Fruit fly (Drosophila melanogaster) whole organism, wandering third instar larva: ENCODE data around the gene CG33679.
A peak's percentile ranks its signal among the peaks of the same experiment; 100 is the strongest.

ENCODE experiments used
- CG32264 ChIP-seq: fragments of 200-800 bp; sonication (Bioruptor generic); optimal IDR thresholded peaks from 2 replicates; lab custom pipeline; 2016; ENCODE audit warnings: missing biosample characterization, missing genetic modification characterization
- CG9705 ChIP-seq: fragments of 200-800 bp; sonication (Bioruptor generic); optimal IDR thresholded peaks from 2 replicates; lab custom pipeline; 2018; ENCODE audit warnings: missing biosample characterization, mild to moderate bottlenecking, missing genetic modification characterization
- CrebA ChIP-seq: fragments of 200-800 bp; sonication (Bioruptor generic); optimal IDR thresholded peaks from 2 replicates; lab custom pipeline; 2016; ENCODE audit warnings: missing biosample characterization, mild to moderate bottlenecking, missing genetic modification characterization, borderline replicate concordance
- Dfd ChIP-seq: fragments of >200 bp; optimal IDR thresholded peaks from 2 replicates; lab custom pipeline; 2017; ENCODE audit warnings: missing biosample characterization, missing genetic modification characterization
- Dif ChIP-seq: fragments of 200-275, 200-300 bp; sonication (Bioruptor generic); optimal IDR thresholded peaks from 2 replicates; lab custom pipeline; 2018; ENCODE audit warnings: missing biosample characterization, missing genetic modification characterization; ENCODE audit not compliant: partially characterized antibody
- GATAd ChIP-seq: sonication (Bioruptor generic); optimal IDR thresholded peaks from 2 replicates; lab custom pipeline; 2016; ENCODE audit warnings: missing biosample characterization, missing genetic modification characterization
- HLH106 ChIP-seq: fragments of 200-800 bp; optimal IDR thresholded peaks from 3 replicates; lab custom pipeline; 2019; ENCODE audit warnings: missing biosample characterization, mild to moderate bottlenecking, missing genetic modification characterization, moderate library complexity
- Hnf4 ChIP-seq: fragments of 200-800 bp; sonication (Bioruptor generic); optimal IDR thresholded peaks from 2 replicates; lab custom pipeline; 2016; ENCODE audit warnings: missing biosample characterization, mild to moderate bottlenecking, missing genetic modification characterization
- Hr78 ChIP-seq: fragments of >200 bp; optimal IDR thresholded peaks from 2 replicates; lab custom pipeline; 2017; ENCODE audit warnings: missing biosample characterization, missing genetic modification characterization
- Hr83 ChIP-seq: fragments of 200-300 bp; sonication (Bioruptor generic); optimal IDR thresholded peaks from 2 replicates; lab custom pipeline; 2016; ENCODE audit warnings: missing biosample characterization, mild to moderate bottlenecking, missing genetic modification characterization, moderate library complexity; ENCODE audit not compliant: poor library complexity, severe bottlenecking
- Jra ChIP-seq: sonication (Bioruptor generic); optimal IDR thresholded peaks from 2 replicates; lab custom pipeline; 2016; ENCODE audit warnings: missing biosample characterization, missing genetic modification characterization
- Mio ChIP-seq: sonication (Bioruptor generic); optimal IDR thresholded peaks from 2 replicates; lab custom pipeline; 2016; ENCODE audit warnings: missing biosample characterization, missing genetic modification characterization
- Myc ChIP-seq: fragments of >200 bp; optimal IDR thresholded peaks from 2 replicates; lab custom pipeline; 2017
- N ChIP-seq: fragments of >200 bp; optimal IDR thresholded peaks from 2 replicates; lab custom pipeline; 2018; ENCODE audit warnings: missing biosample characterization, missing external identifiers, missing genetic modification characterization
- OdsH ChIP-seq: fragments of 200-800 bp; sonication (Bioruptor generic); optimal IDR thresholded peaks from 2 replicates; lab custom pipeline; 2016; ENCODE audit warnings: missing biosample characterization, mild to moderate bottlenecking, missing genetic modification characterization
- Rel ChIP-seq, 2 experiments: fragments of 200-800 bp; sonication (Bioruptor generic) in 1 of 2; optimal IDR thresholded peaks; 2 replicates in 1 of 2; 3 replicates in 1 of 2; lab custom pipeline; 2016 to 2019; ENCODE audit warnings: mild to moderate bottlenecking in 2 of 2, missing biosample characterization in 2 of 2, missing genetic modification characterization in 2 of 2, moderate library complexity in 1 of 2
- Sp1 ChIP-seq: fragments of 200-800 bp; sonication (Bioruptor generic); optimal IDR thresholded peaks from 3 replicates; lab custom pipeline; 2019; ENCODE audit warnings: missing biosample characterization, mild to moderate bottlenecking, missing genetic modification characterization, moderate library complexity
- Vsx2 ChIP-seq: fragments of 200-300, 225-300 bp; sonication (Bioruptor generic); optimal IDR thresholded peaks from 2 replicates; lab custom pipeline; 2018; ENCODE audit warnings: missing biosample characterization, missing genetic modification characterization; ENCODE audit not compliant: partially characterized antibody
- br ChIP-seq: fragments of 200-800 bp; sonication (Bioruptor generic); optimal IDR thresholded peaks from 2 replicates; lab custom pipeline; 2016; ENCODE audit warnings: missing biosample characterization, missing genetic modification characterization
- brk ChIP-seq: fragments of 200-800 bp; sonication (Bioruptor generic); optimal IDR thresholded peaks from 2 replicates; lab custom pipeline; 2016; ENCODE audit warnings: missing biosample characterization, mild to moderate bottlenecking, missing genetic modification characterization
- dl ChIP-seq, 2 experiments: fragments of 175-275, 200-275 bp in 1 of 2; fragments of 200-275 bp in 1 of 2; sonication (Bioruptor generic); optimal IDR thresholded peaks; lab custom pipeline; 2018; ENCODE audit warnings: mild to moderate bottlenecking in 2 of 2, missing biosample characterization in 2 of 2, missing genetic modification characterization in 2 of 2, moderate library complexity in 2 of 2; ENCODE audit not compliant: partially characterized antibody in 2 of 2, insufficient read depth in 1 of 2
- dmrt93B ChIP-seq: fragments of 200-800 bp; sonication (Bioruptor generic); optimal IDR thresholded peaks from 2 replicates; lab custom pipeline; 2018; ENCODE audit warnings: missing biosample characterization, mild to moderate bottlenecking, missing genetic modification characterization
- dsf ChIP-seq: sonication (Bioruptor generic); optimal IDR thresholded peaks from 2 replicates; lab custom pipeline; 2016; ENCODE audit warnings: missing biosample characterization, missing genetic modification characterization, borderline replicate concordance
- ey ChIP-seq: fragments of 200-800 bp; sonication (Bioruptor generic); optimal IDR thresholded peaks from 2 replicates; lab custom pipeline; 2016; ENCODE audit warnings: missing biosample characterization, missing genetic modification characterization
- foxo ChIP-seq, 2 experiments: fragments of 200-800 bp; sonication (Bioruptor generic); optimal IDR thresholded peaks; 2 replicates in 1 of 2; 3 replicates in 1 of 2; lab custom pipeline; 2016 to 2017; ENCODE audit warnings: missing biosample characterization in 2 of 2, missing genetic modification characterization in 2 of 2
- fru ChIP-seq: fragments of 200-800 bp; sonication (Bioruptor generic); optimal IDR thresholded peaks from 3 replicates; lab custom pipeline; 2016; ENCODE audit warnings: missing biosample characterization, mild to moderate bottlenecking, missing genetic modification characterization
- h ChIP-seq: fragments of 200-800 bp; sonication (Bioruptor generic); optimal IDR thresholded peaks from 3 replicates; lab custom pipeline; 2016; ENCODE audit warnings: missing biosample characterization, mild to moderate bottlenecking, missing genetic modification characterization
- jim ChIP-seq: fragments of 175-275, 200-325 bp; sonication (Bioruptor generic); optimal IDR thresholded peaks from 2 replicates; lab custom pipeline; 2016; ENCODE audit warnings: missing biosample characterization, mild to moderate bottlenecking, missing genetic modification characterization
- lola ChIP-seq: fragments of >200 bp; optimal IDR thresholded peaks from 2 replicates; lab custom pipeline; 2017; ENCODE audit warnings: missing biosample characterization, missing genetic modification characterization
- psq ChIP-seq: fragments of 200-800 bp; sonication (Bioruptor generic); optimal IDR thresholded peaks from 3 replicates; lab custom pipeline; 2017; ENCODE audit warnings: missing biosample characterization, mild to moderate bottlenecking, missing genetic modification characterization, moderate library complexity
- rgr ChIP-seq: fragments of 200-800 bp; sonication (Bioruptor generic); optimal IDR thresholded peaks from 3 replicates; lab custom pipeline; 2016; ENCODE audit warnings: missing biosample characterization, mild to moderate bottlenecking, missing genetic modification characterization
- sage ChIP-seq: fragments of 200-800 bp; sonication (Bioruptor generic); optimal IDR thresholded peaks from 2 replicates; lab custom pipeline; 2016; ENCODE audit warnings: missing biosample characterization, mild to moderate bottlenecking, missing genetic modification characterization
- sv ChIP-seq: fragments of 200-800 bp; sonication (Bioruptor generic); optimal IDR thresholded peaks from 3 replicates; lab custom pipeline; 2016; ENCODE audit warnings: missing biosample characterization, missing genetic modification characterization
- tai ChIP-seq: sonication (Bioruptor generic); optimal IDR thresholded peaks from 2 replicates; lab custom pipeline; 2016; ENCODE audit warnings: missing biosample characterization, missing genetic modification characterization
- usp ChIP-seq: fragments of >200 bp; optimal IDR thresholded peaks from 2 replicates; lab custom pipeline; 2017; ENCODE audit warnings: missing biosample characterization, missing genetic modification characterization
- woc ChIP-seq: sonication (Bioruptor generic); optimal IDR thresholded peaks from 2 replicates; lab custom pipeline; 2016; ENCODE audit warnings: missing biosample characterization, mild to moderate bottlenecking, missing genetic modification characterization

CG33679 gene

DNA sequence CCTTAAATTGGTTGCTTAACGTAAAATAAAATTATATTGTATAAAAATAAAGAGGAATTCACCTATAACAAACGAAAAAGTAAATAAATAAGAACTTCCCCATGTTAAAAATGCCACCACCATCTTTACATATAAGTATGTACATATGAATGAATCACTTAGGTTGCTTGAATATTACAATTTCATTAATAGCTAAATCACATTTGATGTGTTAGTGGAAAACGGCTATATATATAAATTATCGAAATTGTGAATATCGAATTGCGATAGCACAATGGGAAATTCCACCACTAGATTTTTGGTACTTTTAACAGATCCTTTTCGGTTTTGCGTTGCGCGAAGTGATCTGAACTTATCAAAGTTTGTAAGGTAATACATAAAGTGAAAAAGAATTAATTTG, 3.3 kb downstream of the CG33679 start, which contains the start of the genes solo and vas:
Gene solo, plus strand, starts transcription at position 289 of the 400 bp plus-strand sequence.
Gene vas, plus strand, starts transcription at position 289 of the 400 bp plus-strand sequence.
- TF ChIP-seq HLH106 (tag; lab: Kevin White, UChicago) (peak; percentile 45), Sp1 (peak; percentile 22), Hr78 (peak; percentile 54), brk (no peak), woc (GFP tag; lab: Kevin White, UChicago) (peak; percentile 31), N (peak; percentile 68), sage (GFP tag; lab: Kevin White, UChicago) (no peak), sv (GFP tag; lab: Kevin White, UChicago) (peak; percentile 12), Rel (GFP tag; optimal IDR thresholded peaks at IDR 0.05; lab: Kevin White, UChicago) (no peak), Rel (tag; optimal IDR thresholded peaks at IDR 0.05; lab: Kevin White, UChicago) (peak; percentile 52)

DNA sequence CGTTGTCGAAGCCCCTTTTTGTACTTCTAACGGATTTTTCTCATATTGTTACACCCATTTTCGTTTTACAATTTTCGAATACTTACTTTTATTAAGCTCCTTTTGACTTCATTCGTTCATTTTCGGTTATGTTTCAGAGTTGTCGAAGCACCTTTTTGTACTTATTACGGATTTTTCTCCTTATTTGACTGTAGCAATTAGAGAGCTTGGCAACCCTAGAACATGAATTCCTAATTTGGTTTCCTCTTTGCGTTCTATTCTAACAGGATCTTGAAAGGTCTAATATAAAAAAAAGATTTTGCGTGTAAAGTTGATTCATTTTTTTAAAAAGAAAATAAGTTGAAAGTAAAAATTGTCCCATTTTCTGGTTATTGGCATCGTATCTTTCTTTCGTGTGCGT, 4.0 kb downstream of the CG33679 start:
- TF ChIP-seq tai (GFP tag; lab: Kevin White, UChicago) = no peak
- TF ChIP-seq Dif = no peak
- no peak for TF ChIP-seq ey (GFP tag; lab: Kevin White, UChicago)
- TF ChIP-seq dsf (GFP tag; lab: Kevin White, UChicago) = no peak
- no peak for TF ChIP-seq h (GFP tag; lab: Kevin White, UChicago)
- TF ChIP-seq br = no peak

DNA sequence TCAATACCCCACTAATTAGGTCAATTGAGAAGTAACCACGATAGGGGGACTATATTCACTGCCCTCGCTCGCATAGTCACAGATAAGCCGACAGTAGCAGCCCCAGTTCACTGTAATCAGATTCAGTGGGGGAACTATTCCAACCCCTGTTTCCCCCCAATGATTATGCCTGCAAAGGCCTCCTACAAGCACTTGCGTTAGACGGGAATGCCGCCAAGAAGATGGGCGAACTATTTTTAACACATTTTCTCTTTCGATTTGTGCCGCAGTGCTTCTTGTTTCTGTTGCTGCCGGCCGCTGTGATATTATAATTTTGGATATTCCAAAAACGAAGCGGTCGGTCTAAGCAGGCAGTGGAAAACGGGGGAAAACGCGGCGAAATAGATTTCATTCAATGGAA, 7.6 kb downstream of the CG33679 start:
- no peak for TF ChIP-seq GATAd (GFP tag; lab: Kevin White, UChicago)
- no peak for TF ChIP-seq rgr (GFP tag; lab: Kevin White, UChicago)
- TF ChIP-seq Hr78 = no peak
- TF ChIP-seq usp (GFP tag; lab: Kevin White, UChicago) = no peak
- TF ChIP-seq Hnf4 (GFP tag; lab: Kevin White, UChicago) = no peak
- no peak for TF ChIP-seq Dfd (GFP tag; lab: Kevin White, UChicago)
- TF ChIP-seq Vsx2 (GFP tag; lab: Kevin White, UChicago) = no peak
- TF ChIP-seq, all 38 proteins: peak for 0

DNA sequence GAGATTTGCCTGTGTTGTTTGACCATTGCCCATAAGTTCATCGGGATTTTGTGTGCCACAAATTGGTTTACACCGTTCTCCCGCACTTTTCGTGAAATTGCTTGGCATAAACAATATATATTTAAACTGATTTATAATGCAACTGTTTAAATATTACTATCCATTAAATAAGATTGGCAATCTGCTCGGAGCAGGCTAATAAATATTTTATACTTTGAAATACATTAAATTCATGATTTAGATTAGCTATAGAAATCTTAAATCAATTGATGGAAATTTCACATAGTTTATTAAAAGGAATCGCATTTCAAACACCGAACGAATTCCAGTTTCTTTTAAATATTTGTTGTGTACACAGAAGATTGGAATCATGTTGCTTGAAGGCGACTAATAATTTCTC, 8.0 kb downstream of the CG33679 start:
- TF ChIP-seq CG9705 (GFP tag; lab: Kevin White, UChicago) = no peak
- TF ChIP-seq Hr83 (GFP tag; lab: Kevin White, UChicago) = no peak
- no peak for TF ChIP-seq dmrt93B (GFP tag; lab: Kevin White, UChicago)
- TF ChIP-seq Sp1 = no peak
- TF ChIP-seq sv (GFP tag; lab: Kevin White, UChicago) = no peak
- no peak for TF ChIP-seq CrebA (GFP tag; lab: Kevin White, UChicago)
- no peak for TF ChIP-seq lola

DNA sequence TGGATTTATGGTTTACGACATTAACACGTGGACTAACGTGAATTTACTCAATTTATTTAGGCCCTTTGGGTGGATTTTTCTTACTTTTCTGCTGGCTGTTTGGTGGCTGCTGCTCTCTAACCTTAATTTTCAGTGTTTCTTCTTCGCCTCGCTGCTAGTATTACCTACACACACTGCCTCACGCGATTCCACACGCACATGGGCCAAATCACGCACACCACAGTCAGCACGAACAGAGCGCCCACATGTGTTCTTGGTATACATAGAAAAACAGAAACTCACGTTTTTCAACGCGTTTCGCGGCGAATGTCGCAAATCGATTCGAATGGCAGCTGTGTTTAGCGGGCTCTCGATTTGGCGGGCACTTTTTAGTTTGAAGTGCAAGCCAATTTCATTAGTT, 9.7 kb downstream of the CG33679 start:
- TF ChIP-seq Hr83 (GFP tag; lab: Kevin White, UChicago) (peak; percentile 65), Dfd (GFP tag; lab: Kevin White, UChicago) (no peak), Hnf4 (GFP tag; lab: Kevin White, UChicago) (no peak), Jra (no peak), Mio (GFP tag; lab: Kevin White, UChicago) (no peak), br (no peak), tai (GFP tag; lab: Kevin White, UChicago) (peak; percentile 28), fru (no peak), OdsH (GFP tag; lab: Kevin White, UChicago) (peak; percentile 9), Dif (no peak), GATAd (GFP tag; lab: Kevin White, UChicago) (no peak), psq (GFP tag; lab: Kevin White, UChicago) (peak; percentile 42), brk (peak; percentile 63), CG32264 (no peak), Rel (GFP tag; optimal IDR thresholded peaks at IDR 0.05; lab: Kevin White, UChicago) (no peak), Rel (tag; optimal IDR thresholded peaks at IDR 0.05; lab: Kevin White, UChicago) (no peak), Vsx2 (GFP tag; lab: Kevin White, UChicago) (no peak), h (GFP tag; lab: Kevin White, UChicago) (peak; percentile 19), CrebA (GFP tag; lab: Kevin White, UChicago) (no peak), Myc (peak; percentile 76), dl (GFP tag; optimal IDR thresholded peaks at IDR 0.05; lab: Kevin White, UChicago; ENCODE audit: insufficient read depth in 1 of 2, partially characterized antibody in 2 of 2) (no peak), ey (GFP tag; lab: Kevin White, UChicago) (no peak), woc (GFP tag; lab: Kevin White, UChicago) (no peak), jim (GFP tag; lab: Kevin White, UChicago) (no peak), Sp1 (no peak), HLH106 (tag; lab: Kevin White, UChicago) (peak; percentile 24), dsf (GFP tag; lab: Kevin White, UChicago) (no peak), sv (GFP tag; lab: Kevin White, UChicago) (no peak), foxo (GFP tag; optimal IDR thresholded peaks at IDR 0.05; lab: Kevin White, UChicago) (no peak), lola (no peak)
